Fruit fly (Drosophila melanogaster) whole organism, pupa: ENCODE results near the gene Or92a.

ENCODE experiments used
- CG10348 ChIP-seq: fragments of 200-800 bp; sonication (Bioruptor generic); IDR thresholded peaks from 2 replicates; pipeline ENCODE4 v1.3.6; 2022; ENCODE audit warnings: missing biosample characterization, missing genetic modification characterization
- CG12605 ChIP-seq: fragments of 200-800 bp; sonication (Bioruptor generic); IDR thresholded peaks from 2 replicates; pipeline ENCODE4 v1.3.6; 2022; ENCODE audit warnings: missing biosample characterization, missing genetic modification characterization
- CG13204 ChIP-seq: fragments of 200-800 bp; sonication (Bioruptor generic); optimal IDR thresholded peaks from 2 replicates; lab custom pipeline; 2018; ENCODE audit warnings: missing biosample characterization, mild to moderate bottlenecking, missing genetic modification characterization, moderate library complexity
- CG14655 ChIP-seq: fragments of 200-800 bp; sonication (Bioruptor generic); optimal IDR thresholded peaks from 3 replicates; lab custom pipeline; 2017; ENCODE audit warnings: mild to moderate bottlenecking, missing biosample characterization, missing genetic modification reagents, missing genetic modification characterization
- CG15710 ChIP-seq: fragments of 200-800 bp; sonication (Bioruptor generic); optimal IDR thresholded peaks from 2 replicates; lab custom pipeline; 2018; ENCODE audit warnings: missing biosample characterization, mild to moderate bottlenecking, missing genetic modification characterization, moderate library complexity
- CG17806 ChIP-seq: fragments of 200-800 bp; sonication (Bioruptor generic); optimal IDR thresholded peaks from 2 replicates; lab custom pipeline; 2018; ENCODE audit warnings: missing biosample characterization, mild to moderate bottlenecking, missing genetic modification characterization, moderate library complexity
- CG34367 ChIP-seq: fragments of 200-800 bp; sonication (Bioruptor generic); optimal IDR thresholded peaks from 2 replicates; lab custom pipeline; 2018; ENCODE audit warnings: missing biosample characterization, mild to moderate bottlenecking, missing genetic modification characterization
- CG4496 ChIP-seq: fragments of 200-800 bp; sonication (Bioruptor generic); IDR thresholded peaks from 3 replicates; pipeline ENCODE4 v1.3.6; 2022; ENCODE audit warnings: missing biosample characterization, missing genetic modification characterization
- CG9948 ChIP-seq: fragments of 200-800 bp; sonication (Bioruptor generic); optimal IDR thresholded peaks from 2 replicates; lab custom pipeline; 2018; ENCODE audit warnings: missing biosample characterization, mild to moderate bottlenecking, missing genetic modification characterization, moderate library complexity
- EcR ChIP-seq: fragments of 200-800 bp; sonication (Bioruptor generic); optimal IDR thresholded peaks from 3 replicates; lab custom pipeline; 2019; ENCODE audit warnings: missing biosample characterization, missing genetic modification characterization, mild to moderate bottlenecking, moderate library complexity, missing genetic modification reagents
- Snoo ChIP-seq: fragments of 200-800 bp; sonication (Bioruptor generic); optimal IDR thresholded peaks from 3 replicates; lab custom pipeline; 2017; ENCODE audit warnings: missing biosample characterization, mild to moderate bottlenecking, missing genetic modification characterization, inconsistent platforms
- fd96Ca ChIP-seq: fragments of 200-800 bp; sonication (Bioruptor generic); IDR thresholded peaks from 3 replicates; pipeline ENCODE4 v1.3.6; 2022; ENCODE audit warnings: missing biosample characterization, missing genetic modification characterization
- rn ChIP-seq: fragments of 200-800 bp; sonication (Bioruptor generic); IDR thresholded peaks from 2 replicates; pipeline ENCODE4 v1.3.6; 2022; ENCODE audit warnings: missing biosample characterization, missing genetic modification characterization

dm6 chr3R:20548255-20548654 is 43.7 kb downstream of the Or92a start:
- TF ChIP-seq CG34367 (tag; lab: Kevin White, UChicago): no peak
- no peak for TF ChIP-seq CG4496 (GFP tag; lab: Robert Waterston, UW)
- no peak for TF ChIP-seq CG14655 (GFP tag; lab: Kevin White, UChicago)
- TF ChIP-seq CG17806 (tag; lab: Kevin White, UChicago): no peak
- no peak for TF ChIP-seq CG9948
- TF ChIP-seq fd96Ca (GFP tag; lab: Robert Waterston, UW): no peak
- no peak for TF ChIP-seq CG15710 (tag; lab: Kevin White, UChicago)
- no peak for TF ChIP-seq CG12605
- no peak for TF ChIP-seq CG13204 (GFP tag; lab: Kevin White, UChicago)
- no peak for TF ChIP-seq CG10348 (GFP tag; lab: Robert Waterston, UW)
- TF ChIP-seq EcR: no peak
- TF ChIP-seq Snoo: no peak
- TF ChIP-seq rn (GFP tag; lab: Robert Waterston, UW): no peak
